Worm (Caenorhabditis elegans) whole organism, L3 larva: ENCODE measurements around the gene ugt-58.
A peak's percentile ranks its signal among the peaks of the same experiment; 100 is the strongest.

Source experiments
- R02D3.7 ChIP-seq: fragments of 150-350 bp; optimal IDR thresholded peaks from 2 replicates; lab custom pipeline; 2014; ENCODE audit warnings: missing biosample characterization, missing genetic modification characterization
- ZK546.5 ChIP-seq: sonication (generic microtip); optimal IDR thresholded peaks from 2 replicates; lab custom pipeline; 2017; ENCODE audit warnings: missing biosample characterization, missing genetic modification characterization
- aly-2 ChIP-seq: fragments of 150-350 bp; optimal IDR thresholded peaks from 2 replicates; lab custom pipeline; 2014; ENCODE audit warnings: missing biosample characterization, missing genetic modification characterization
- ama-1 ChIP-seq: fragments of 150-350 bp; optimal IDR thresholded peaks from 2 replicates; lab custom pipeline; 2018
- ceh-16 ChIP-seq: sonication (generic microtip); optimal IDR thresholded peaks from 2 replicates; lab custom pipeline; 2017; ENCODE audit warnings: missing biosample characterization, missing genetic modification characterization
- ceh-28 ChIP-seq: fragments of 150-350 bp; optimal IDR thresholded peaks from 2 replicates; lab custom pipeline; 2014; ENCODE audit warnings: missing biosample characterization, missing genetic modification reagents, missing genetic modification characterization
- ceh-82 ChIP-seq: fragments of 150-350 bp; optimal IDR thresholded peaks from 2 replicates; lab custom pipeline; 2014; ENCODE audit warnings: missing biosample characterization, missing genetic modification characterization
- ceh-9 ChIP-seq: sonication (generic microtip); optimal IDR thresholded peaks from 2 replicates; lab custom pipeline; 2018; ENCODE audit warnings: missing biosample characterization, missing genetic modification characterization
- daf-12 ChIP-seq: fragments of 150-350 bp; optimal IDR thresholded peaks from 2 replicates; lab custom pipeline; 2014; ENCODE audit warnings: missing biosample characterization, missing genetic modification reagents, missing genetic modification characterization
- egl-27 ChIP-seq: sonication (generic microtip); optimal IDR thresholded peaks from 4 replicates; lab custom pipeline; 2017; ENCODE audit warnings: missing biosample characterization, missing genetic modification reagents, missing genetic modification characterization
- egl-5 ChIP-seq: fragments of 150-350 bp; optimal IDR thresholded peaks from 2 replicates; lab custom pipeline; 2017; ENCODE audit warnings: missing biosample characterization, missing genetic modification reagents, missing genetic modification characterization, inconsistent platforms
- elt-1 ChIP-seq: fragments of 150-350 bp; optimal IDR thresholded peaks from 2 replicates; lab custom pipeline; 2014; ENCODE audit warnings: missing biosample characterization, missing genetic modification characterization
- elt-2 ChIP-seq: sonication (generic microtip); optimal IDR thresholded peaks from 2 replicates; lab custom pipeline; 2016; ENCODE audit warnings: missing genetic modification reagents, mild to moderate bottlenecking, missing genetic modification characterization, missing compliant biosample characterization
- elt-3 ChIP-seq, 3 experiments: fragments of 150-350 bp in 1 of 3; sonication (generic microtip) in 2 of 3; optimal IDR thresholded peaks; 2 replicates in 2 of 3; 4 replicates in 1 of 3; lab custom pipeline; 2014 to 2017; ENCODE audit warnings: missing biosample characterization in 3 of 3, missing genetic modification characterization in 3 of 3
- eor-1 ChIP-seq, 2 experiments: fragments of 150-350 bp; optimal IDR thresholded peaks; 2 replicates each; lab custom pipeline; 2014 to 2018; ENCODE audit warnings: missing biosample characterization in 2 of 2, missing genetic modification characterization in 2 of 2
- fkh-10 ChIP-seq: sonication (generic microtip); optimal IDR thresholded peaks from 2 replicates; lab custom pipeline; 2017; ENCODE audit warnings: missing biosample characterization, missing genetic modification reagents, missing genetic modification characterization
- fkh-2 ChIP-seq: fragments of 150-350 bp; optimal IDR thresholded peaks from 2 replicates; lab custom pipeline; 2014; ENCODE audit warnings: missing biosample characterization, missing genetic modification reagents, missing genetic modification characterization
- fos-1 ChIP-seq: fragments of 150-350 bp; optimal IDR thresholded peaks from 2 replicates; lab custom pipeline; 2014; ENCODE audit warnings: missing biosample characterization, missing genetic modification characterization
- hmg-11 ChIP-seq: sonication (generic microtip); optimal IDR thresholded peaks from 2 replicates; lab custom pipeline; 2016; ENCODE audit warnings: missing genetic modification characterization, missing compliant biosample characterization
- jun-1 ChIP-seq: fragments of 150-350 bp; optimal IDR thresholded peaks from 2 replicates; lab custom pipeline; 2014; ENCODE audit warnings: missing biosample characterization, missing genetic modification reagents, missing genetic modification characterization
- lin-15B ChIP-seq: fragments of 150-350 bp; optimal IDR thresholded peaks from 2 replicates; lab custom pipeline; 2014; ENCODE audit warnings: missing biosample characterization, missing genetic modification characterization
- lin-39 ChIP-seq: fragments of 150-350 bp; optimal IDR thresholded peaks from 2 replicates; lab custom pipeline; 2018; ENCODE audit warnings: missing biosample characterization, missing genetic modification reagents, missing genetic modification characterization
- lsy-12 ChIP-seq: sonication (generic microtip); optimal IDR thresholded peaks from 2 replicates; lab custom pipeline; 2016; ENCODE audit warnings: mild to moderate bottlenecking, missing genetic modification characterization, missing compliant biosample characterization
- mdl-1 ChIP-seq: fragments of 150-350 bp; optimal IDR thresholded peaks from 2 replicates; lab custom pipeline; 2014; ENCODE audit warnings: missing biosample characterization, missing genetic modification characterization
- mml-1 ChIP-seq: fragments of 150-350 bp; sonication (generic microtip); optimal IDR thresholded peaks from 3 replicates; lab custom pipeline; 2014; ENCODE audit warnings: missing biosample characterization, missing genetic modification characterization
- nfya-1 ChIP-seq: sonication (generic microtip); optimal IDR thresholded peaks from 2 replicates; lab custom pipeline; 2017; ENCODE audit warnings: missing genetic modification characterization, mild to moderate bottlenecking, missing compliant biosample characterization, antibody characterized with exemption, moderate library complexity; ENCODE audit not compliant: insufficient read depth
- nhr-11 ChIP-seq: fragments of 150-350 bp; optimal IDR thresholded peaks from 2 replicates; lab custom pipeline; 2014; ENCODE audit warnings: missing biosample characterization, missing genetic modification characterization
- nhr-12 ChIP-seq: fragments of 150-350 bp; optimal IDR thresholded peaks from 2 replicates; lab custom pipeline; 2014; ENCODE audit warnings: missing biosample characterization, missing genetic modification characterization
- nhr-23 ChIP-seq: fragments of 150-350 bp; optimal IDR thresholded peaks from 2 replicates; lab custom pipeline; 2014; ENCODE audit warnings: missing biosample characterization, missing genetic modification reagents, missing genetic modification characterization
- nhr-237 ChIP-seq: fragments of 150-350 bp; optimal IDR thresholded peaks from 2 replicates; lab custom pipeline; 2014; ENCODE audit warnings: missing biosample characterization, missing genetic modification characterization
- nhr-25 ChIP-seq: sonication (generic microtip); optimal IDR thresholded peaks from 2 replicates; lab custom pipeline; 2017; ENCODE audit warnings: missing biosample characterization, missing genetic modification characterization
- nhr-28 ChIP-seq: fragments of 150-350 bp; optimal IDR thresholded peaks from 2 replicates; lab custom pipeline; 2014; ENCODE audit warnings: missing biosample characterization, missing genetic modification characterization
- nhr-43 ChIP-seq: sonication (generic microtip); optimal IDR thresholded peaks from 2 replicates; lab custom pipeline; 2016; ENCODE audit warnings: mild to moderate bottlenecking, missing genetic modification characterization, missing compliant biosample characterization; ENCODE audit not compliant: poor library complexity, severe bottlenecking
- nhr-67 ChIP-seq: fragments of 150-350 bp; optimal IDR thresholded peaks from 2 replicates; lab custom pipeline; 2014; ENCODE audit warnings: missing biosample characterization, missing genetic modification characterization
- nhr-76 ChIP-seq: fragments of 150-350 bp; sonication (generic microtip); optimal IDR thresholded peaks from 5 replicates; lab custom pipeline; 2014; ENCODE audit warnings: missing biosample characterization, missing genetic modification characterization
- nhr-77 ChIP-seq: fragments of 150-350 bp; optimal IDR thresholded peaks from 2 replicates; lab custom pipeline; 2014; ENCODE audit warnings: missing biosample characterization, missing genetic modification characterization
- pha-4 ChIP-seq: fragments of 150-350 bp; optimal IDR thresholded peaks from 2 replicates; lab custom pipeline; 2014; ENCODE audit warnings: missing biosample characterization, missing genetic modification reagents, missing genetic modification characterization
- pqm-1 ChIP-seq: fragments of 150-350 bp; optimal IDR thresholded peaks from 2 replicates; lab custom pipeline; 2017; ENCODE audit warnings: missing biosample characterization, missing genetic modification characterization, inconsistent platforms
- sea-2 ChIP-seq: fragments of 150-350 bp; sonication (generic microtip); optimal IDR thresholded peaks from 4 replicates; lab custom pipeline; 2014; ENCODE audit warnings: missing biosample characterization, missing genetic modification reagents, missing genetic modification characterization
- skn-1 ChIP-seq: fragments of 150-350 bp; optimal IDR thresholded peaks from 2 replicates; lab custom pipeline; 2014; ENCODE audit warnings: missing biosample characterization, missing genetic modification characterization
- snpc-4 ChIP-seq: fragments of 150-350 bp; optimal IDR thresholded peaks from 2 replicates; lab custom pipeline; 2014; ENCODE audit warnings: missing biosample characterization, missing genetic modification characterization
- tbx-2 ChIP-seq: sonication (generic microtip); optimal IDR thresholded peaks from 2 replicates; lab custom pipeline; 2016; ENCODE audit warnings: mild to moderate bottlenecking, missing genetic modification characterization, missing compliant biosample characterization
- unc-39 ChIP-seq: sonication (generic microtip); optimal IDR thresholded peaks from 4 replicates; lab custom pipeline; 2017; ENCODE audit warnings: missing biosample characterization, missing genetic modification characterization
- unc-62 ChIP-seq: fragments of 150-350 bp; sonication (generic microtip); optimal IDR thresholded peaks from 4 replicates; lab custom pipeline; 2014; ENCODE audit warnings: missing biosample characterization, missing genetic modification reagents, missing genetic modification characterization
- zag-1 ChIP-seq: fragments of 150-350 bp; optimal IDR thresholded peaks from 2 replicates; lab custom pipeline; 2014; ENCODE audit warnings: missing biosample characterization, missing genetic modification characterization
- ztf-11 ChIP-seq: fragments of 150-350 bp; optimal IDR thresholded peaks from 2 replicates; lab custom pipeline; 2014; ENCODE audit warnings: missing biosample characterization, missing genetic modification characterization
- ztf-4 ChIP-seq: fragments of 150-350 bp; optimal IDR thresholded peaks from 2 replicates; lab custom pipeline; 2014; ENCODE audit warnings: missing biosample characterization, missing genetic modification characterization

ugt-58 gene

ce11 chrII:9619995-9620535 is 33.5 kb upstream of the ugt-58 start:
- TF ChIP-seq ama-1 (peak; percentile 81), elt-2 (tag; lab: Kevin White, UChicago) (peak; percentile 68), hmg-11 (no peak), nhr-23 (tag; lab: Kevin White, UChicago) (peak; percentile 10), elt-3 (tag; optimal IDR thresholded peaks at IDR 0.05; lab: Kevin White, UChicago) (peak in 1 of 3 experiments; percentile 43), nfya-1 (tag; lab: Kevin White, UChicago) (peak; percentile 43)

- peak; percentile 48 for TF ChIP-seq lin-39 (tag; lab: Kevin White, UChicago)
- TF ChIP-seq jun-1 (tag; lab: Kevin White, UChicago): peak; percentile 57
- TF ChIP-seq ama-1: peak; percentile 92
- peak; percentile 40 for TF ChIP-seq ceh-82 (tag; lab: Kevin White, UChicago)
- no peak for TF ChIP-seq nhr-11 (tag; lab: Kevin White, UChicago)
- TF ChIP-seq eor-1 (tag; optimal IDR thresholded peaks at IDR 0.05; lab: Kevin White, UChicago): no peak
- no peak for TF ChIP-seq ceh-9
- no peak for TF ChIP-seq nhr-67 (tag; lab: Kevin White, UChicago)
- no peak for TF ChIP-seq fkh-10 (GFP tag; lab: Kevin White, UChicago)
- peak; percentile 20 for TF ChIP-seq nhr-77
- TF ChIP-seq unc-39 (tag; lab: Kevin White, UChicago): no peak
- peak; percentile 76 for TF ChIP-seq nhr-25 (tag; lab: Kevin White, UChicago)
- TF ChIP-seq egl-27: no peak
- TF ChIP-seq ceh-28 (tag; lab: Kevin White, UChicago): peak; percentile 74
- peak; percentile 40 for TF ChIP-seq nfya-1 (tag; lab: Kevin White, UChicago)
- TF ChIP-seq snpc-4 (tag; lab: Kevin White, UChicago): no peak
- no peak for TF ChIP-seq nhr-28
- TF ChIP-seq R02D3.7 (tag; lab: Kevin White, UChicago): peak; percentile 9
- TF ChIP-seq pha-4 (tag; lab: Kevin White, UChicago): peak; percentile 47
- no peak for TF ChIP-seq ztf-4 (tag; lab: Kevin White, UChicago)
- no peak for TF ChIP-seq aly-2 (tag; lab: Kevin White, UChicago)
- TF ChIP-seq ztf-11 (tag; lab: Kevin White, UChicago): no peak
- TF ChIP-seq pqm-1 (tag; lab: Kevin White, UChicago): peak; percentile 44
- TF ChIP-seq zag-1: no peak
- TF ChIP-seq fos-1 (tag; lab: Kevin White, UChicago): no peak
- TF ChIP-seq elt-1 (tag; lab: Kevin White, UChicago): peak; percentile 89
- TF ChIP-seq mdl-1 (tag; lab: Kevin White, UChicago): peak; percentile 18
- no peak for TF ChIP-seq skn-1
- TF ChIP-seq lsy-12 (tag; lab: Kevin White, UChicago): peak; percentile 4
- TF ChIP-seq egl-5 (tag; lab: Kevin White, UChicago): no peak
- TF ChIP-seq mml-1 (tag; lab: Kevin White, UChicago): no peak
- no peak for TF ChIP-seq hmg-11
- TF ChIP-seq elt-3 (tag; optimal IDR thresholded peaks at IDR 0.05; lab: Kevin White, UChicago): peak in 2 of 3 experiments; percentile 34 to 92
- no peak for TF ChIP-seq nhr-43 (tag; lab: Kevin White, UChicago)
- no peak for TF ChIP-seq nhr-76 (tag; lab: Kevin White, UChicago)
- TF ChIP-seq nhr-12: no peak
- TF ChIP-seq tbx-2 (tag; lab: Kevin White, UChicago): no peak
- TF ChIP-seq lin-15B (tag; lab: Kevin White, UChicago): no peak
- no peak for TF ChIP-seq fkh-2 (tag; lab: Kevin White, UChicago)
- peak; percentile 70 for TF ChIP-seq nhr-23 (tag; lab: Kevin White, UChicago)
- TF ChIP-seq unc-62: no peak
- TF ChIP-seq ZK546.5 (tag; lab: Kevin White, UChicago): no peak
- TF ChIP-seq sea-2: no peak
- TF ChIP-seq ceh-16 (tag; lab: Kevin White, UChicago): no peak
- no peak for TF ChIP-seq nhr-237
- no peak for TF ChIP-seq daf-12 (tag; lab: Kevin White, UChicago)
- peak; percentile 75 for TF ChIP-seq elt-2 (tag; lab: Kevin White, UChicago)
- TF ChIP-seq, all 47 proteins: peak for 17
These were observed 32.8 kb upstream of the ugt-58 start for ce11 chrII:9619402-9619862.
